Fruit fly (Drosophila melanogaster) whole organism, embryonic: Measurements from ENCODE around the gene NELF-B.

Source experiments
- Aef1 ChIP-seq: fragments of 200-800 bp; sonication (Bioruptor generic); IDR thresholded peaks from 3 replicates; pipeline ENCODE4 v1.3.6; 2022; ENCODE audit warnings: missing biosample characterization, missing genetic modification characterization
- Atf3 ChIP-seq: fragments of 200-800 bp; sonication (Bioruptor generic); optimal IDR thresholded peaks from 3 replicates; lab custom pipeline; 2016; ENCODE audit warnings: missing biosample characterization, missing genetic modification characterization
- Awh ChIP-seq: fragments of 200-800 bp; sonication (Bioruptor generic); IDR thresholded peaks from 2 replicates; pipeline ENCODE4, ENCODE4 v1.3.6; 2022; ENCODE audit warnings: missing biosample characterization, missing genetic modification characterization
- BtbVII ChIP-seq: fragments of 200-800 bp; sonication (Bioruptor generic); optimal IDR thresholded peaks from 3 replicates; lab custom pipeline; 2017; ENCODE audit warnings: missing biosample characterization, mild to moderate bottlenecking, missing genetic modification characterization
- CG10366 ChIP-seq: fragments of 200-800 bp; sonication (Bioruptor generic); IDR thresholded peaks from 2 replicates; pipeline ENCODE4 v1.3.6; 2022; ENCODE audit warnings: missing biosample characterization, missing genetic modification characterization
- CG10431 ChIP-seq: fragments of 200-800 bp; sonication (Bioruptor generic); optimal IDR thresholded peaks from 3 replicates; lab custom pipeline; 2018; ENCODE audit warnings: missing biosample characterization, mild to moderate bottlenecking, missing genetic modification characterization
- CG11456 ChIP-seq: fragments of 200-800 bp; sonication (Bioruptor generic); IDR thresholded peaks from 3 replicates; pipeline ENCODE4 v1.3.6; 2022; ENCODE audit warnings: missing biosample characterization, missing genetic modification characterization
- CG12155 ChIP-seq: fragments of 200-800 bp; sonication (Bioruptor generic); optimal IDR thresholded peaks from 3 replicates; lab custom pipeline; 2016; ENCODE audit warnings: missing biosample characterization, missing genetic modification characterization
- CG12744 ChIP-seq: fragments of 200-800 bp; sonication (Bioruptor generic); optimal IDR thresholded peaks from 2 replicates; lab custom pipeline; 2016; ENCODE audit warnings: missing biosample characterization, missing genetic modification characterization
- CG13424 ChIP-seq: fragments of 200-800 bp; sonication (Bioruptor generic); optimal IDR thresholded peaks from 2 replicates; lab custom pipeline; 2019; ENCODE audit warnings: missing biosample characterization, mild to moderate bottlenecking, missing genetic modification characterization, moderate library complexity
- CG13624 ChIP-seq: fragments of 200-800 bp; sonication (Bioruptor generic); optimal IDR thresholded peaks from 2 replicates; lab custom pipeline; 2016; ENCODE audit warnings: missing biosample characterization, missing genetic modification characterization
- CG15073 ChIP-seq: fragments of 200-800 bp; sonication (Bioruptor generic); optimal IDR thresholded peaks from 2 replicates; lab custom pipeline; 2016; ENCODE audit warnings: missing biosample characterization, missing genetic modification characterization
- CG16815 ChIP-seq: fragments of 200-800 bp; sonication (Bioruptor generic); optimal IDR thresholded peaks from 3 replicates; lab custom pipeline; 2017; ENCODE audit warnings: missing biosample characterization, mild to moderate bottlenecking, missing genetic modification characterization
- CG16863 ChIP-seq: fragments of 200-800 bp; sonication (Bioruptor generic); optimal IDR thresholded peaks from 3 replicates; lab custom pipeline; 2016; ENCODE audit warnings: missing biosample characterization, missing genetic modification characterization
- CG17328 ChIP-seq: fragments of 200-800 bp; sonication (Bioruptor generic); IDR thresholded peaks from 2 replicates; pipeline ENCODE4 v1.3.6; 2022; ENCODE audit warnings: missing biosample characterization, missing genetic modification characterization
- CG18262 ChIP-seq: fragments of 200-800 bp; optimal IDR thresholded peaks from 3 replicates; lab custom pipeline; 2019; ENCODE audit warnings: missing biosample characterization, mild to moderate bottlenecking, missing genetic modification characterization, moderate library complexity
- CG18476 ChIP-seq: fragments of 200-800 bp; sonication (Bioruptor generic); optimal IDR thresholded peaks from 2 replicates; lab custom pipeline; 2016; ENCODE audit warnings: missing biosample characterization, mild to moderate bottlenecking, missing genetic modification characterization
- CG2199 ChIP-seq: fragments of 200-800 bp; sonication (Bioruptor generic); IDR thresholded peaks from 3 replicates; pipeline ENCODE4 v1.3.6; 2022; ENCODE audit warnings: missing biosample characterization, missing genetic modification characterization
- CG30020 ChIP-seq: fragments of 200-800 bp; optimal IDR thresholded peaks from 2 replicates; lab custom pipeline; 2019; ENCODE audit warnings: missing biosample characterization, mild to moderate bottlenecking, missing genetic modification characterization, moderate library complexity
- CG31224 ChIP-seq: fragments of 200-800 bp; sonication (Bioruptor generic); IDR thresholded peaks from 2 replicates; pipeline ENCODE4 v1.3.6; 2022; ENCODE audit warnings: missing biosample characterization, missing genetic modification characterization
- CG6175 ChIP-seq: fragments of 200-800 bp; sonication (Bioruptor generic); IDR thresholded peaks from 3 replicates; pipeline ENCODE4 v1.3.6; 2022; ENCODE audit warnings: missing biosample characterization, missing genetic modification characterization
- CG9797 ChIP-seq: fragments of 200-800 bp; sonication (Bioruptor generic); optimal IDR thresholded peaks from 3 replicates; lab custom pipeline; 2018; ENCODE audit warnings: missing biosample characterization, mild to moderate bottlenecking, missing genetic modification characterization
- CHES-1-like ChIP-seq: fragments of 200-800 bp; sonication (Bioruptor generic); optimal IDR thresholded peaks from 2 replicates; lab custom pipeline; 2016; ENCODE audit warnings: missing biosample characterization, missing genetic modification characterization
- Dbx ChIP-seq: fragments of 200-800 bp; sonication (Bioruptor generic); IDR thresholded peaks from 3 replicates; pipeline ENCODE4 v1.3.6; 2022; ENCODE audit warnings: missing biosample characterization, missing genetic modification characterization
- Fer3 ChIP-seq: fragments of 200-800 bp; sonication (Bioruptor generic); optimal IDR thresholded peaks from 2 replicates; lab custom pipeline; 2018; ENCODE audit warnings: missing biosample characterization, mild to moderate bottlenecking, missing genetic modification characterization, moderate library complexity
- HHEX ChIP-seq: fragments of 200-800 bp; sonication (Bioruptor generic); optimal IDR thresholded peaks from 3 replicates; lab custom pipeline; 2017; ENCODE audit warnings: missing biosample characterization, mild to moderate bottlenecking, missing genetic modification characterization, missing genetic modification reagents
- Mad ChIP-seq: fragments of 200-800 bp; sonication (Bioruptor generic); optimal IDR thresholded peaks from 2 replicates; lab custom pipeline; 2016; ENCODE audit warnings: missing biosample characterization, missing genetic modification characterization
- Ptx1 ChIP-seq: fragments of 200-800 bp; sonication (Bioruptor generic); IDR thresholded peaks from 2 replicates; pipeline ENCODE4 v1.3.6; 2022; ENCODE audit warnings: missing biosample characterization, missing genetic modification characterization
- Rfx ChIP-seq: fragments of 200-800 bp; sonication (Bioruptor generic); IDR thresholded peaks from 2 replicates; pipeline ENCODE4 v1.3.6; 2022; ENCODE audit warnings: missing biosample characterization, missing genetic modification characterization
- TFAM ChIP-seq: fragments of 200-800 bp; sonication (Bioruptor generic); optimal IDR thresholded peaks from 2 replicates; lab custom pipeline; 2017; ENCODE audit warnings: missing biosample characterization, missing genetic modification characterization, inconsistent platforms
- amos ChIP-seq: fragments of 200-800 bp; sonication (Bioruptor generic); IDR thresholded peaks from 2 replicates; pipeline ENCODE4 v1.3.6; 2022; ENCODE audit warnings: missing biosample characterization, missing genetic modification characterization; ENCODE audit not compliant: partially characterized antibody
- bab2 ChIP-seq: fragments of 200-800 bp; sonication (Bioruptor generic); optimal IDR thresholded peaks from 2 replicates; lab custom pipeline; 2016; ENCODE audit warnings: missing biosample characterization, missing genetic modification characterization
- emc ChIP-seq: fragments of 200-800 bp; sonication (Bioruptor generic); optimal IDR thresholded peaks from 2 replicates; lab custom pipeline; 2016; ENCODE audit warnings: missing biosample characterization, missing genetic modification characterization
- exex ChIP-seq: fragments of 200-800 bp; sonication (Bioruptor generic); optimal IDR thresholded peaks from 4 replicates; lab custom pipeline; 2018; ENCODE audit warnings: missing biosample characterization, mild to moderate bottlenecking, missing genetic modification characterization, moderate library complexity
- fd3F ChIP-seq: fragments of 200-800 bp; sonication (Bioruptor generic); optimal IDR thresholded peaks from 2 replicates; lab custom pipeline; 2018; ENCODE audit warnings: missing biosample characterization, mild to moderate bottlenecking, missing genetic modification characterization, moderate library complexity
- grau ChIP-seq: fragments of 200-800 bp; optimal IDR thresholded peaks from 3 replicates; lab custom pipeline; 2019; ENCODE audit warnings: missing biosample characterization, mild to moderate bottlenecking, missing genetic modification characterization, moderate library complexity
- ham ChIP-seq: fragments of 200-800 bp; sonication (Bioruptor generic); IDR thresholded peaks from 2 replicates; pipeline ENCODE4 v1.3.6; 2022; ENCODE audit warnings: missing biosample characterization, missing genetic modification characterization
- inv ChIP-seq: fragments of 200-800 bp; sonication (Bioruptor generic); IDR thresholded peaks from 2 replicates; pipeline ENCODE4 v1.3.6; 2022; ENCODE audit warnings: missing biosample characterization, missing genetic modification characterization; ENCODE audit not compliant: partially characterized antibody
- lola ChIP-seq, 3 experiments: fragments of >200 bp in 2 of 3; fragments of 200-800 bp in 1 of 3; sonication (Bioruptor generic) in 1 of 3; optimal IDR thresholded peaks; 2 replicates each; lab custom pipeline; 2017 to 2019; ENCODE audit warnings: missing biosample characterization in 3 of 3, missing genetic modification characterization in 3 of 3, mild to moderate bottlenecking in 1 of 3, moderate library complexity in 1 of 3
- ranshi ChIP-seq: fragments of 200-800 bp; sonication (Bioruptor generic); IDR thresholded peaks from 2 replicates; pipeline ENCODE4 v1.3.6; 2022; ENCODE audit warnings: missing biosample characterization, missing genetic modification characterization
- run ChIP-seq: fragments of 200-800 bp; sonication (Bioruptor generic); optimal IDR thresholded peaks from 3 replicates; lab custom pipeline; 2018; ENCODE audit warnings: missing biosample characterization, mild to moderate bottlenecking, missing genetic modification characterization
- sd ChIP-seq: fragments of 200-800 bp; sonication (Bioruptor generic); optimal IDR thresholded peaks from 3 replicates; lab custom pipeline; 2018; ENCODE audit warnings: missing biosample characterization, mild to moderate bottlenecking, missing genetic modification characterization, moderate library complexity
- sens ChIP-seq: fragments of 200-800 bp; sonication (Bioruptor generic); peaks from one replicate; lab custom pipeline; 2016; ENCODE audit warnings: missing biosample characterization, missing genetic modification characterization
- seq ChIP-seq: fragments of 200-800 bp; sonication (Bioruptor generic); IDR thresholded peaks from 2 replicates; pipeline ENCODE4 v1.3.6; 2022; ENCODE audit warnings: missing biosample characterization, missing genetic modification characterization
- shn ChIP-seq: fragments of 200-800 bp; sonication (Bioruptor generic); optimal IDR thresholded peaks from 3 replicates; lab custom pipeline; 2016; ENCODE audit warnings: missing biosample characterization, missing genetic modification characterization
- slbo ChIP-seq: fragments of 200-800 bp; sonication (Bioruptor generic); IDR thresholded peaks from 2 replicates; pipeline ENCODE4 v1.3.6; 2022; ENCODE audit warnings: missing biosample characterization, missing genetic modification characterization
- sqz ChIP-seq: fragments of 200-800 bp; sonication (Bioruptor generic); optimal IDR thresholded peaks from 3 replicates; lab custom pipeline; 2018; ENCODE audit warnings: missing biosample characterization, mild to moderate bottlenecking, missing genetic modification characterization
- tup ChIP-seq: fragments of 200-800 bp; sonication (Bioruptor generic); optimal IDR thresholded peaks from 2 replicates; lab custom pipeline; 2016; ENCODE audit warnings: missing biosample characterization, mild to moderate bottlenecking, missing genetic modification characterization, moderate library complexity
- zen2 ChIP-seq: fragments of 200-800 bp; sonication (Bioruptor generic); IDR thresholded peaks from 3 replicates; pipeline ENCODE4 v1.3.6; 2022; ENCODE audit warnings: missing biosample characterization, missing genetic modification characterization; ENCODE audit not compliant: partially characterized antibody

The NELF-B gene

DNA sequence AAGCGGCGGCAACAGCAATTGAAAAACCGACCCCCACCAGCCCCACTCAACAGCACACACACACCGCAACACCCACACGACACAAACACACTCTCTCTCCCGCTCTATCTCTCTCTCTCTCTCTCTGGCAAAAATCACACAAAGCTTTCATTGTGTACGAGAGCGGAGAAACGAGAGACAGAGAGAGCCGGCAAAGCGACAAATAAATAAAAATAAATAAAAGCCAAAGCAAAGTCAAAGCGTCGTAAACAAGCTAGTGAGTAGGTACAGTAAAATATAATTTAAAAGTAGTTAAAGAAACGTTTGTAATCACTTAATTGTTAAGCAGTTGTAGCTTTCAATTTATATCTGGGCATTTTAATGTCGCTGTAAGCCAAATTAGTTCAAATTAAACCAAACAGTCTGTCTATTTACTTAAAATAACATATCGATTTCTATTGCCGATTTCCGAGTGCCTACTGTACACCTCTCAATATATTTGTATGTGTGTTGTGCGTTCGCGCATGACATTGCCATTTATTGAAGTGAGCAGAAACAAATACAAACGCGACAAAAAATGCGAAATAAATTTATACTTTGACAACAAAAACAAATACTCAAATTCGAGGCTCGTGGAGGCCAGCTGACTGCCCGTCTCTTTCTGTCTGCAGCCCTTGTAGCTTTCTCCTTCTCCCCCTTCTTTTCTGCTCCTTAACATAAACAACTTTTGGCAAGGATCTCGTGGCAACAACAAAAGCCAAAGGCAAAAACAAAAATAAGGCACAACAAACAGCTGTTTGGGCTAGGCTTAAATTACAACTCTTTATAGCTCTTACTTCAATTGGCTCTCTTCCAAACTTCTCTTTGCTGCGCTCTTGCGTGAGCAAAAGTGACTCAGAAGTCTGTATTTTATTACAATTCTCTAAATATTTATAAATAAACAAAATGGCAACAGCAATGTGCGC is 31.2 kb downstream of the NELF-B start (continued):
- no peak for TF ChIP-seq zen2 (GFP tag; lab: Robert Waterston, UW)
- TF ChIP-seq run (tag; lab: Kevin White, UChicago): peak; percentile 71
- peak; percentile 74 for TF ChIP-seq CG16863 (GFP tag; lab: Kevin White, UChicago)
- peak; percentile 96 for TF ChIP-seq BtbVII
- TF ChIP-seq TFAM (GFP tag; lab: Kevin White, UChicago): no peak
- no peak for TF ChIP-seq amos (GFP tag; lab: Robert Waterston, UW)
- TF ChIP-seq Awh: peak; percentile 53; the same call in 1 of the 2 replicates
- TF ChIP-seq Ptx1 (GFP tag; lab: Robert Waterston, UW): peak; percentile 92
- peak; percentile 83 for TF ChIP-seq sd (tag; lab: Kevin White, UChicago)
- TF ChIP-seq Atf3 (GFP tag; lab: Kevin White, UChicago): peak; percentile 65
- peak; percentile 24 for TF ChIP-seq CG15073 (GFP tag; lab: Kevin White, UChicago)
- peak; percentile 95 for TF ChIP-seq slbo (GFP tag; lab: Robert Waterston, UW)
- TF ChIP-seq bab2 (GFP tag; lab: Kevin White, UChicago): peak; percentile 88
- TF ChIP-seq CG10431: peak; percentile 60
- peak; percentile 78 for TF ChIP-seq shn (GFP tag; lab: Kevin White, UChicago)
- peak; percentile 74; the same call in 1 of the 2 replicates for TF ChIP-seq ham (GFP tag; lab: Robert Waterston, UW)
- TF ChIP-seq CG6175: peak; percentile 55; the same call in 1 of the 3 replicates
- TF ChIP-seq CG11456 (GFP tag; lab: Robert Waterston, UW): peak; percentile 91
- peak; percentile 94 for TF ChIP-seq sens
- TF ChIP-seq exex: peak; percentile 86
- peak; percentile 85 for TF ChIP-seq CG31224
- TF ChIP-seq Dbx (GFP tag; lab: Robert Waterston, UW): peak; percentile 95
- TF ChIP-seq CG17328: peak; percentile 65
- TF ChIP-seq Aef1 (GFP tag; lab: Robert Waterston, UW): peak; percentile 88
- TF ChIP-seq inv (GFP tag; lab: Robert Waterston, UW): no peak
- peak; percentile 87 for TF ChIP-seq CG10366 (GFP tag; lab: Robert Waterston, UW)
- peak; percentile 95 for TF ChIP-seq HHEX
- TF ChIP-seq grau (tag; lab: Kevin White, UChicago): peak; percentile 99
- peak; percentile 96 for TF ChIP-seq Rfx (GFP tag; lab: Robert Waterston, UW)
- peak; percentile 83 for TF ChIP-seq CG18476 (GFP tag; lab: Kevin White, UChicago)
- peak; percentile 82 for TF ChIP-seq seq
- TF ChIP-seq lola (GFP tag; optimal IDR thresholded peaks at IDR 0.05; lab: Kevin White, UChicago): peak in 1 of 3 experiments; percentile 37
- TF ChIP-seq tup (GFP tag; lab: Kevin White, UChicago): peak; percentile 79
- peak; percentile 41 for TF ChIP-seq CG30020 (tag; lab: Kevin White, UChicago)
- peak; percentile 78 for TF ChIP-seq CG18262
- peak; percentile 94 for TF ChIP-seq fd3F (GFP tag; lab: Kevin White, UChicago)
- TF ChIP-seq CG13424 (tag; lab: Kevin White, UChicago): peak; percentile 94
- TF ChIP-seq CG16815 (GFP tag; lab: Kevin White, UChicago): peak; percentile 81
- TF ChIP-seq CG12155 (GFP tag; lab: Kevin White, UChicago): peak; percentile 89
- TF ChIP-seq CG2199 (GFP tag; lab: Robert Waterston, UW): no peak
- peak; percentile 93 for TF ChIP-seq CG13624 (GFP tag; lab: Kevin White, UChicago)
- peak; percentile 85 for TF ChIP-seq CG12744 (GFP tag; lab: Kevin White, UChicago)
- peak; percentile 98 for TF ChIP-seq CHES-1-like (GFP tag; lab: Kevin White, UChicago)
- TF ChIP-seq CG9797 (GFP tag; lab: Kevin White, UChicago): no peak
- TF ChIP-seq emc (GFP tag; lab: Kevin White, UChicago): peak; percentile 66
- peak; percentile 87 for TF ChIP-seq ranshi (GFP tag; lab: Robert Waterston, UW)
- TF ChIP-seq sqz (GFP tag; lab: Kevin White, UChicago): peak; percentile 72
- peak; percentile 94 for TF ChIP-seq Fer3
- TF ChIP-seq Mad (GFP tag; lab: Kevin White, UChicago): peak; percentile 77
